Worm (Caenorhabditis elegans) whole organism, midembryonic: ENCODE measurements around the gene F22F1.2.

Experiments used
- T22C8.4 ChIP-seq: fragments of 200-800 bp; sonication (Bioruptor generic); IDR thresholded peaks from 2 replicates; pipeline ENCODE4 v1.3.6; 2022; ENCODE audit warnings: missing genetic modification characterization, missing compliant biosample characterization
- cog-1 ChIP-seq: sonication (generic microtip); optimal IDR thresholded peaks from 2 replicates; lab custom pipeline; 2016; ENCODE audit warnings: missing genetic modification characterization, missing compliant biosample characterization
- flt-1 ChIP-seq: fragments of 200-800 bp; sonication (Bioruptor generic); IDR thresholded peaks from 2 replicates; pipeline ENCODE4 v1.3.6; 2022; ENCODE audit warnings: missing genetic modification characterization, missing compliant biosample characterization
- med-1 ChIP-seq: sonication (generic microtip); optimal IDR thresholded peaks from 2 replicates; lab custom pipeline; 2017; ENCODE audit warnings: missing genetic modification characterization, mild to moderate bottlenecking, missing compliant biosample characterization, antibody characterized with exemption, missing genetic modification reagents; ENCODE audit not compliant: insufficient read depth
- ref-1 ChIP-seq: fragments of 200-800 bp; sonication (Bioruptor generic); conservative IDR thresholded peaks from 2 replicates; pipeline ENCODE4 v1.3.6; 2022; ENCODE audit warnings: missing genetic modification reagents, missing genetic modification characterization, missing compliant biosample characterization
- tab-1 ChIP-seq: fragments of 200-800 bp; sonication (Bioruptor generic); IDR thresholded peaks from 2 replicates; pipeline ENCODE4 v1.3.6; 2022; ENCODE audit warnings: missing genetic modification characterization, missing compliant biosample characterization
- ztf-23 ChIP-seq: fragments of 200-800 bp; sonication (Bioruptor generic); IDR thresholded peaks from 2 replicates; pipeline ENCODE4 v1.3.6; 2022; ENCODE audit warnings: missing genetic modification reagents, missing genetic modification characterization, missing compliant biosample characterization
- ztf-29 ChIP-seq: fragments of 200-800 bp; sonication (Bioruptor generic); IDR thresholded peaks from 2 replicates; pipeline ENCODE4 v1.3.6; 2022; ENCODE audit warnings: missing genetic modification reagents, missing genetic modification characterization, missing compliant biosample characterization

- TF ChIP-seq tab-1 (GFP tag; lab: Robert Waterston, UW) (no peak), flt-1 (GFP tag; lab: Robert Waterston, UW) (no peak), ztf-23 (no peak), med-1 (no peak), ref-1 (GFP tag; lab: Robert Waterston, UW) (no peak), ztf-29 (no peak), cog-1 (tag; lab: Kevin White, UChicago) (no peak), T22C8.4 (GFP tag; lab: Robert Waterston, UW) (no peak)
These were observed at the start of gene F22F1.2 for ce11 chrX:8150621-8151020.
